Worm (Caenorhabditis elegans): Measurements from ENCODE around the gene C32B5.18.
"Not testable (repeated sequence)": the region's sequence is repeated elsewhere in the genome, so short reads cannot be mapped to it uniquely, and the experiment has no call there.

C32B5.18 gene

DNA sequence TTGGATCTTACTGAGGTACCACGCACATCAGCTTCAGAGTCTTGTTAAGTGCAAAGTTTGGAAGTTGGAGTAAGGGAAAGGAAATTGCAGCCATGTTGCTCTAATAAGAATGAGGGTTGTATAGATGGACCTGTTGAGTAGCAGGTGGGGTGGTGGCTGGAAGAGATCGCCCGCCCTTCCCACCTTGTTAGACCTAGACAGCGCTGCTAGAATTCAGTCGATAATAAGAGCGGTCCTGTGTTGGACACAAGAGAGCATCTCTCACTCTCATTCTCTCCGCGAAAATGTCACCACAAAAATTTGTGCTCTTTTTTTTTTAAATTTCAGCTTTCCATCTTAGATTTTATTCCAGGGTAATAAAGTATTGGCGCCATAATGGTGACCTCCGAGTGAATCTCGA is 41.0 kb downstream of the C32B5.18 start, which contains the start of the genes fbxb-30 and F45D11.5:
Gene fbxb-30, minus strand, starts transcription at position 101 of the 400 bp plus-strand sequence.
Gene F45D11.5, plus strand, starts transcription at position 352 of the 400 bp plus-strand sequence.
- TF ChIP-seq ceh-2 (tag; optimal IDR thresholded peaks at IDR 0.05) = no peak
- no peak for TF ChIP-seq ceh-22 (tag; optimal IDR thresholded peaks at IDR 0.05)
- TF ChIP-seq ceh-24 (tag; optimal IDR thresholded peaks at IDR 0.05) = no peak
- TF ChIP-seq ceh-45 (GFP tag; IDR thresholded peaks at IDR 0.05) = no peak
- no peak for TF ChIP-seq npax-4 (tag; optimal IDR thresholded peaks at IDR 0.05)
- no peak for TF ChIP-seq ceh-48 (tag; optimal IDR thresholded peaks at IDR 0.05)
- TF ChIP-seq F13H6.1 (tag; optimal IDR thresholded peaks at IDR 0.05) = no peak
- TF ChIP-seq hlh-6 (tag; optimal IDR thresholded peaks at IDR 0.05) = no peak
- TF ChIP-seq T23F11.4 (GFP tag; optimal IDR thresholded peaks at IDR 0.05) = no peak
- TF ChIP-seq unc-3 (GFP tag; conservative IDR thresholded peaks at IDR 0.05) = no peak
- TF ChIP-seq unc-3 (tag; optimal IDR thresholded peaks at IDR 0.05) = no peak
- no peak for TF ChIP-seq eyg-1 (tag; optimal IDR thresholded peaks at IDR 0.05)
- TF ChIP-seq hlh-8 (tag; optimal IDR thresholded peaks at IDR 0.05) = no peak
- no peak for TF ChIP-seq nhr-232 (tag; optimal IDR thresholded peaks at IDR 0.05)
- no peak for TF ChIP-seq che-1 (tag; optimal IDR thresholded peaks at IDR 0.05)
- TF ChIP-seq hlh-30 (tag; optimal IDR thresholded peaks at IDR 0.05; ENCODE audit: insufficient read depth) = no peak
- TF ChIP-seq madf-2 (tag; optimal IDR thresholded peaks at IDR 0.05) = no peak
- TF ChIP-seq dve-1 (tag; optimal IDR thresholded peaks at IDR 0.05) = no peak
- TF ChIP-seq gmeb-2 (tag; optimal IDR thresholded peaks at IDR 0.05) = no peak
- TF ChIP-seq Y22D7AL.16 (tag; optimal IDR thresholded peaks at IDR 0.05) = no peak
- TF ChIP-seq fax-1 (tag; optimal IDR thresholded peaks at IDR 0.05) = no peak

- TF ChIP-seq rnt-1 (tag; optimal IDR thresholded peaks at IDR 0.05); che-1 (tag; optimal IDR thresholded peaks at IDR 0.05); unc-55 (GFP tag; optimal IDR thresholded peaks at IDR 0.05): not testable (repeated sequence)
These were observed 46.1 kb downstream of the C32B5.18 start, which contains the start of gene F45D11.14 for ce11 chrII:1006375-1006774. Gene F45D11.14 (minus strand): TSS chrII:1006475.
